Worm (Caenorhabditis elegans) whole organism, L2 larva: Measurements from ENCODE around the gene appg-2.

Experiments used
- C34F6.9 ChIP-seq: fragments of 150-350 bp; optimal IDR thresholded peaks from 2 replicates; lab custom pipeline; 2014; ENCODE audit warnings: missing biosample characterization, missing genetic modification characterization
- F13H6.1 ChIP-seq: sonication (generic microtip); optimal IDR thresholded peaks from 2 replicates; lab custom pipeline; 2016; ENCODE audit warnings: missing genetic modification characterization, missing compliant biosample characterization
- Y55F3AM.14 ChIP-seq: fragments of 200-800 bp; sonication (Bioruptor generic); optimal IDR thresholded peaks from 2 replicates; lab custom pipeline; 2018; ENCODE audit warnings: mild to moderate bottlenecking, missing genetic modification characterization, missing compliant biosample characterization
- alr-1 ChIP-seq: fragments of 150-350 bp; optimal IDR thresholded peaks from 2 replicates; lab custom pipeline; 2014; ENCODE audit warnings: missing biosample characterization, missing genetic modification characterization
- aly-2 ChIP-seq: fragments of 150-350 bp; optimal IDR thresholded peaks from 2 replicates; lab custom pipeline; 2014; ENCODE audit warnings: missing biosample characterization, missing genetic modification characterization
- ama-1 ChIP-seq: fragments of 150-350 bp; optimal IDR thresholded peaks from 2 replicates; lab custom pipeline; 2018; ENCODE audit warnings: inconsistent platforms
- ceh-16 ChIP-seq: fragments of 150-350 bp; optimal IDR thresholded peaks from 2 replicates; lab custom pipeline; 2014; ENCODE audit warnings: missing biosample characterization, missing genetic modification characterization
- ceh-82 ChIP-seq: fragments of 150-350 bp; optimal IDR thresholded peaks from 2 replicates; lab custom pipeline; 2014; ENCODE audit warnings: missing biosample characterization, missing genetic modification characterization
- crh-2 ChIP-seq: sonication (generic microtip); optimal IDR thresholded peaks from 2 replicates; lab custom pipeline; 2017; ENCODE audit warnings: missing biosample characterization, missing genetic modification characterization
- dmd-4 ChIP-seq: sonication (generic microtip); optimal IDR thresholded peaks from 2 replicates; lab custom pipeline; 2017; ENCODE audit warnings: missing biosample characterization, missing genetic modification characterization
- egl-27 ChIP-seq: sonication (generic microtip); optimal IDR thresholded peaks from 3 replicates; lab custom pipeline; 2017; ENCODE audit warnings: missing biosample characterization, missing genetic modification reagents, missing genetic modification characterization
- elt-1 ChIP-seq: fragments of 150-350 bp; optimal IDR thresholded peaks from 2 replicates; lab custom pipeline; 2014; ENCODE audit warnings: missing biosample characterization, missing genetic modification characterization
- gmeb-1 ChIP-seq: fragments of 150-350 bp; optimal IDR thresholded peaks from 2 replicates; lab custom pipeline; 2014; ENCODE audit warnings: missing biosample characterization, missing genetic modification characterization
- lin-11 ChIP-seq: fragments of 150-350 bp; sonication (generic microtip); optimal IDR thresholded peaks from 2 replicates; lab custom pipeline; 2014; ENCODE audit warnings: missing biosample characterization, missing genetic modification characterization, inconsistent platforms, mixed read lengths
- lin-13 ChIP-seq: fragments of 150-350 bp; optimal IDR thresholded peaks from 2 replicates; lab custom pipeline; 2014; ENCODE audit warnings: missing biosample characterization, missing genetic modification reagents, missing genetic modification characterization
- lsy-2 ChIP-seq, 2 experiments: fragments of 150-350 bp in 1 of 2; sonication (generic microtip) in 1 of 2; optimal IDR thresholded peaks; 2 replicates each; lab custom pipeline; 2014 to 2017; ENCODE audit warnings: missing biosample characterization in 2 of 2, missing genetic modification characterization in 2 of 2
- mab-5 ChIP-seq: fragments of 150-350 bp; optimal IDR thresholded peaks from 2 replicates; lab custom pipeline; 2014; ENCODE audit warnings: missing biosample characterization, missing genetic modification characterization
- mbf-1 ChIP-seq: sonication (generic microtip); optimal IDR thresholded peaks from 2 replicates; lab custom pipeline; 2017; ENCODE audit warnings: missing biosample characterization, missing genetic modification characterization
- mdl-1 ChIP-seq, 2 experiments: fragments of 150-350 bp in 1 of 2; sonication (generic microtip) in 1 of 2; optimal IDR thresholded peaks; 2 replicates each; lab custom pipeline; 2017; ENCODE audit warnings: missing biosample characterization in 2 of 2, missing genetic modification characterization in 2 of 2
- nhr-10 ChIP-seq: sonication (generic microtip); optimal IDR thresholded peaks from 2 replicates; lab custom pipeline; 2017; ENCODE audit warnings: missing biosample characterization, missing genetic modification characterization
- nhr-12 ChIP-seq: fragments of 150-350 bp; optimal IDR thresholded peaks from 2 replicates; lab custom pipeline; 2014; ENCODE audit warnings: missing biosample characterization, missing genetic modification characterization
- nhr-129 ChIP-seq: fragments of 150-350 bp; optimal IDR thresholded peaks from 2 replicates; lab custom pipeline; 2014; ENCODE audit warnings: missing biosample characterization, missing genetic modification characterization
- nhr-21 ChIP-seq: fragments of 150-350 bp; optimal IDR thresholded peaks from 2 replicates; lab custom pipeline; 2014; ENCODE audit warnings: missing biosample characterization, missing genetic modification characterization
- nhr-25 ChIP-seq: fragments of 150-350 bp; sonication (generic microtip); optimal IDR thresholded peaks from 3 replicates; lab custom pipeline; 2014; ENCODE audit warnings: missing biosample characterization, missing genetic modification characterization
- nhr-77 ChIP-seq: fragments of 150-350 bp; optimal IDR thresholded peaks from 2 replicates; lab custom pipeline; 2014; ENCODE audit warnings: missing biosample characterization, missing genetic modification characterization
- peb-1 ChIP-seq: fragments of 150-350 bp; optimal IDR thresholded peaks from 2 replicates; lab custom pipeline; 2014; ENCODE audit warnings: missing biosample characterization, missing genetic modification characterization
- sem-4 ChIP-seq: fragments of 150-350 bp; optimal IDR thresholded peaks from 2 replicates; lab custom pipeline; 2014; ENCODE audit warnings: missing biosample characterization, missing genetic modification reagents, missing genetic modification characterization
- skn-1 ChIP-seq: sonication (generic microtip); optimal IDR thresholded peaks from 2 replicates; lab custom pipeline; 2017; ENCODE audit warnings: missing biosample characterization, missing genetic modification characterization
- sma-3 ChIP-seq: sonication (generic microtip); optimal IDR thresholded peaks from 2 replicates; lab custom pipeline; 2016; ENCODE audit warnings: missing genetic modification reagents, missing genetic modification characterization, missing compliant biosample characterization
- sma-9 ChIP-seq, 2 experiments: fragments of 150-350 bp in 1 of 2; sonication (generic microtip) in 1 of 2; optimal IDR thresholded peaks; 2 replicates each; lab custom pipeline; 2014 to 2016; ENCODE audit warnings: missing genetic modification characterization in 2 of 2, mild to moderate bottlenecking in 1 of 2, missing biosample characterization in 1 of 2, missing compliant biosample characterization in 1 of 2, missing genetic modification reagents in 1 of 2, moderate library complexity in 1 of 2
- snpc-4 ChIP-seq: fragments of 150-350 bp; optimal IDR thresholded peaks from 2 replicates; lab custom pipeline; 2014; ENCODE audit warnings: missing biosample characterization, missing genetic modification characterization
- unc-39 ChIP-seq: fragments of 150-350 bp; optimal IDR thresholded peaks from 2 replicates; lab custom pipeline; 2014; ENCODE audit warnings: missing biosample characterization, missing genetic modification characterization
- unc-55 ChIP-seq: fragments of 150-350 bp; sonication (generic microtip); optimal IDR thresholded peaks from 3 replicates; lab custom pipeline; 2014; ENCODE audit warnings: missing biosample characterization, missing genetic modification reagents, missing genetic modification characterization
- ztf-1 ChIP-seq: fragments of 200-800 bp; sonication (Bioruptor generic); conservative IDR thresholded peaks from 2 replicates; pipeline ENCODE4 v1.3.6; 2022; ENCODE audit warnings: missing genetic modification characterization, missing compliant biosample characterization
- ztf-11 ChIP-seq: sonication (generic microtip); optimal IDR thresholded peaks from 2 replicates; lab custom pipeline; 2017; ENCODE audit warnings: missing biosample characterization, missing genetic modification characterization
- ztf-4 ChIP-seq: fragments of 150-350 bp; optimal IDR thresholded peaks from 2 replicates; lab custom pipeline; 2014; ENCODE audit warnings: missing biosample characterization, missing genetic modification characterization

appg-2 gene

DNA sequence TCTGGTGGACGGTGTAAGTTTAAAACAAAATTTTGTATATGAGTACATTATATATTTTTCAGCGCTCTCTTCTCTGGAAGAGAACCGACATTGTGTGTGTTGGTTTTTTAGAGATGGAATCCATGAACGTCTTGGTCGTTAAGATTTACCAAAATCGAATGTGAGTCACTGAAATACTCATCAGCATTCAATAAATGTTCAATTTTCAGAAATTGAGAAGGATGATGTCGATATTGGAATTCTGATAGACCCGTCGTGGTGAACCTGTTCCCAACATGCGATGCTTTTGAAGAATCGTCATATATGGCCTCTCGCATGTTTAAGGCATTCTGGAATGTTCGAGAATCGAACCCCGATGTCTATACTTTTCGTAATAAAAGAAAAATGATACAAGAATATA lies 12.2 kb upstream of the appg-2 start:
- TF ChIP-seq nhr-77 = no peak
- TF ChIP-seq sma-9 (GFP tag; optimal IDR thresholded peaks at IDR 0.05; lab: Kevin White, UChicago) = no peak
- no peak for TF ChIP-seq sma-9 (tag; optimal IDR thresholded peaks at IDR 0.05; lab: Kevin White, UChicago)
- no peak for TF ChIP-seq nhr-10
- TF ChIP-seq ztf-1 (GFP tag; lab: Robert Waterston, UW) = no peak
- TF ChIP-seq peb-1 (tag; lab: Kevin White, UChicago) = no peak
- TF ChIP-seq alr-1 = no peak
- no peak for TF ChIP-seq F13H6.1 (tag; lab: Kevin White, UChicago)
- no peak for TF ChIP-seq ztf-4 (tag; lab: Kevin White, UChicago)
- no peak for TF ChIP-seq lin-11 (tag; lab: Kevin White, UChicago)
- TF ChIP-seq mdl-1 (tag; optimal IDR thresholded peaks at IDR 0.05; lab: Kevin White, UChicago) = no peak
- no peak for TF ChIP-seq nhr-12

DNA sequence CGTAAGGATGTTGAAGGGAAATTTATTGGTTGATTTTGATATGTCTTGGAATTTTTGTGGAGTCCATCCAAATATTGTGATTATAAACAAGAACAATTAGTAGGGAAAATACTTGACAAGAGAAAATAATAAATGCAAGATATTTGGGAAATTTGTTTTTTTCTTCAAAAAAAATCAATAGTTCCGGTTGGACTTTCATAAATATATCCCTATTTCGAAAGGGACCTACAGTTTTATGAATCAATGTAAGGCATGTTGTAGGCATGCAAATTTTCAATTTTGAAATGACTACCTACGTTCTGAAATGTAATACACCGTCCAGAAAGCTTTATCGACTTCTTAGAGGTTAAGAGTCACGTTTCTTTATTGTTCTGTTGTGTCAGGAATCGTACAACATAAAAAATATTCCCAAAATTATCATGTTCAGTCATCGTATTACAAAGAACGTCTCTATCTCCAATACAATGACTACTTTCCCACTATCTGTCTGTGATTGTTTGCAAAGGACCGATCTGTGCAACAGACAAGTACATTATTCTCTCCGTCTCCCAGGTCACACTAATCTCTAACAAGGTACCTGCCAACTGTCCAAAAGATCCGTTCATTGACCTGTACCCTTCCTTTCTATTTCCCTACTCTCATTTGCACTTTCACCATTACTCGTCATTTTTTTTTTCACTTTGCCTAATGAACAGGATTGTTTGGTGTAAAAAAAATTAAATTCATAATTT lies 10.9 kb upstream of the appg-2 start, which contains the start of gene F07H5.13:
F07H5.13 (plus strand) TSS at position 730 of the 731 bp plus-strand sequence.
- TF ChIP-seq nhr-21 (peak; percentile 38), lin-11 (tag; lab: Kevin White, UChicago) (no peak), ceh-82 (no peak), unc-55 (GFP tag; lab: Kevin White, UChicago) (peak; percentile 14), lsy-2 (tag; optimal IDR thresholded peaks at IDR 0.05; lab: Kevin White, UChicago) (peak in 1 of 2 experiments; percentile 63), nhr-12 (peak; percentile 4), mdl-1 (tag; optimal IDR thresholded peaks at IDR 0.05; lab: Kevin White, UChicago) (no peak), nhr-25 (peak; percentile 71), crh-2 (tag; lab: Kevin White, UChicago) (peak; percentile 69), C34F6.9 (tag; lab: Kevin White, UChicago) (peak; percentile 40), Y55F3AM.14 (peak; percentile 76), sma-9 (GFP tag; optimal IDR thresholded peaks at IDR 0.05; lab: Kevin White, UChicago) (peak; percentile 56), sma-9 (tag; optimal IDR thresholded peaks at IDR 0.05; lab: Kevin White, UChicago) (no peak), sma-3 (peak; percentile 63), ztf-4 (tag; lab: Kevin White, UChicago) (peak; percentile 71), nhr-10 (no peak), F13H6.1 (tag; lab: Kevin White, UChicago) (peak; percentile 62), lin-13 (peak; percentile 54), aly-2 (tag; lab: Kevin White, UChicago) (no peak), sem-4 (tag; lab: Kevin White, UChicago) (no peak), nhr-129 (tag; lab: Kevin White, UChicago) (peak; percentile 22)

DNA sequence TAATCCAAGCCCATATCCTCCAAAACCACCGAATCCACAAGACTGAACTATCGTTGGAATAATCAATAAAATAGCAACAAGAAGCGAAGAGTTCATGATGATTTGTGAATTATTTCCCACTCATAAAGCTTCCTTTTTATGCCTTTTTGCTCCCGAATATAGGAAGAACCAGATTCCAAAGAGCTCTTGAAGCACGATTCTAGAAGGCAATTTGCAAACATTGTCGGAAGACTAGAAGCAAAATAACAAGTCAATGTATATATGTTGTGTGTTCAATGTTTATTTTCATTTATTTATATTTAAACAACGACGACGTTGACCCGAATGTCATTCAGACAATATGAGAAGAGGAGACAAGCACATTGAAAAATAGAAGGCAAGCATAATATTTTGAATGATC lies 8.3 kb upstream of the appg-2 start, which contains the start of gene idpa-2:
idpa-2 (minus strand) TSS at position 101 of the 400 bp plus-strand sequence.
- TF ChIP-seq ztf-11 (tag; lab: Kevin White, UChicago) (no peak), dmd-4 (tag; lab: Kevin White, UChicago) (no peak), gmeb-1 (tag; lab: Kevin White, UChicago) (no peak), nhr-129 (tag; lab: Kevin White, UChicago) (no peak), ama-1 (lab: Kevin White, UChicago) (no peak), nhr-12 (no peak), alr-1 (no peak), mdl-1 (tag; optimal IDR thresholded peaks at IDR 0.05; lab: Kevin White, UChicago) (no peak), egl-27 (tag; lab: Kevin White, UChicago) (no peak), mbf-1 (tag; lab: Kevin White, UChicago) (no peak), elt-1 (tag; lab: Kevin White, UChicago) (no peak), skn-1 (tag; lab: Kevin White, UChicago) (no peak), lsy-2 (tag; optimal IDR thresholded peaks at IDR 0.05; lab: Kevin White, UChicago) (no peak)
- TF ChIP-seq, all 48 proteins: peak for 0

DNA sequence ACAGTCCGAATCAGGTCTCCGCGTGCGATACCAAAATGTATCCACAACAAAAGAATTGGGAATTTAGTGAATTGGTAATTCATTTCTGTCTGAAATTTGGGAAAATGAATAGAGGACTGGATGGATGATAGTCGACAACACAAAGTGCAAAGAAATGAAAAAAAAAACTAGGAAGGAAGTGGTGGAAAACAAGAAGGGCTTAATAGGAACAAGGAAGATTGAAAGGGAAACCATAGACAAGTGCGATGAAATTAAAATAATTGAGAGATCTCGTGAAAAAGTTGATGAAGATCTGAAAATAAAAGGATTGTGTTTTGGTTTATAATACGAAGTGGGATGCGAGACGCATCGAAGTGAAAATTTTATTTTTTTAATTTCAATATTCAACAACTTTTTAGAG lies 6.9 kb upstream of the appg-2 start, which contains the start of gene F07H5.7:
F07H5.7 (minus strand) TSS at position 101 of the 400 bp plus-strand sequence.
- TF ChIP-seq nhr-12 (no peak), mab-5 (tag; lab: Kevin White, UChicago) (no peak), snpc-4 (tag; lab: Kevin White, UChicago) (no peak), dmd-4 (tag; lab: Kevin White, UChicago) (no peak), lin-11 (tag; lab: Kevin White, UChicago) (no peak), C34F6.9 (tag; lab: Kevin White, UChicago) (no peak), ama-1 (lab: Kevin White, UChicago) (no peak), alr-1 (no peak), Y55F3AM.14 (no peak), sma-9 (GFP tag; optimal IDR thresholded peaks at IDR 0.05; lab: Kevin White, UChicago) (no peak), sma-9 (tag; optimal IDR thresholded peaks at IDR 0.05; lab: Kevin White, UChicago) (no peak), egl-27 (tag; lab: Kevin White, UChicago) (no peak), ceh-82 (no peak), ceh-16 (tag; lab: Kevin White, UChicago) (no peak), nhr-129 (tag; lab: Kevin White, UChicago) (no peak), nhr-25 (no peak), unc-39 (tag; lab: Kevin White, UChicago) (no peak)
